Worm (Caenorhabditis elegans): ENCODE results near the gene clec-124.

ce11 chrII:3247556-3247955, 1.9 kb upstream of the clec-124 start:
- TF ChIP-seq ztf-23 (GFP tag; IDR thresholded peaks at IDR 0.05) (no peak), cog-1 (tag; optimal IDR thresholded peaks at IDR 0.05) (no peak), flt-1 (GFP tag; IDR thresholded peaks at IDR 0.05) (no peak), tab-1 (GFP tag; IDR thresholded peaks at IDR 0.05) (no peak), med-1 (GFP tag; optimal IDR thresholded peaks at IDR 0.05; ENCODE audit: insufficient read depth) (no peak), ref-1 (GFP tag; conservative IDR thresholded peaks at IDR 0.05) (no peak), ztf-29 (GFP tag; IDR thresholded peaks at IDR 0.05) (no peak)

All from whole organism, midembryonic.